Worm (Caenorhabditis elegans) whole organism, early embryonic: ENCODE data around the gene T22F7.3.

Experiments used
- B0310.2 ChIP-seq: sonication (generic microtip); optimal IDR thresholded peaks from 2 replicates; lab custom pipeline; 2016; ENCODE audit warnings: mild to moderate bottlenecking, missing genetic modification characterization, missing compliant biosample characterization
- F13C5.2 ChIP-seq: sonication (generic microtip); optimal IDR thresholded peaks from 2 replicates; lab custom pipeline; 2017; ENCODE audit warnings: mild to moderate bottlenecking, missing genetic modification characterization, inconsistent platforms, missing compliant biosample characterization
- aly-1 ChIP-seq: sonication (generic microtip); optimal IDR thresholded peaks from 2 replicates; lab custom pipeline; 2016; ENCODE audit warnings: missing genetic modification characterization, missing compliant biosample characterization
- ama-1 ChIP-seq: fragments of 150-350 bp; optimal IDR thresholded peaks from 2 replicates; lab custom pipeline; 2014
- ceh-13 ChIP-seq: fragments of 200-800 bp; sonication (Bioruptor generic); optimal IDR thresholded peaks from 2 replicates; lab custom pipeline; 2018; ENCODE audit warnings: mild to moderate bottlenecking, missing genetic modification characterization, missing compliant biosample characterization
- ceh-36 ChIP-seq: sonication (generic microtip); optimal IDR thresholded peaks from 2 replicates; lab custom pipeline; 2016; ENCODE audit warnings: missing genetic modification characterization, inconsistent platforms, missing compliant biosample characterization
- ets-7 ChIP-seq: sonication (generic microtip); optimal IDR thresholded peaks from 2 replicates; lab custom pipeline; 2016; ENCODE audit warnings: missing genotype, missing genetic modification characterization, missing compliant biosample characterization
- flt-1 ChIP-seq: fragments of 200-800 bp; sonication (Bioruptor generic); IDR thresholded peaks from 2 replicates; pipeline ENCODE4 v1.3.6; 2022; ENCODE audit warnings: missing genetic modification characterization, missing compliant biosample characterization
- hmbx-1 ChIP-seq: sonication (generic microtip); optimal IDR thresholded peaks from 2 replicates; lab custom pipeline; 2016; ENCODE audit warnings: mild to moderate bottlenecking, missing genetic modification characterization, missing compliant biosample characterization
- hmg-4 ChIP-seq: fragments of 200-800 bp; sonication (Bioruptor generic); optimal IDR thresholded peaks from 2 replicates; lab custom pipeline; 2018; ENCODE audit warnings: mild to moderate bottlenecking, missing genetic modification characterization, missing compliant biosample characterization
- hnd-1 ChIP-seq: sonication (generic microtip); optimal IDR thresholded peaks from 2 replicates; lab custom pipeline; 2016; ENCODE audit warnings: missing genetic modification characterization, missing compliant biosample characterization
- pes-1 ChIP-seq: fragments of 200-800 bp; sonication (Bioruptor generic); IDR thresholded peaks from 2 replicates; pipeline ENCODE4 v1.3.6; 2022; ENCODE audit warnings: missing genetic modification reagents, missing genetic modification characterization, missing compliant biosample characterization
- scrt-1 ChIP-seq: fragments of 200-800 bp; sonication (Bioruptor generic); IDR thresholded peaks from 2 replicates; pipeline ENCODE4 v1.3.6; 2022; ENCODE audit warnings: missing genetic modification characterization, missing compliant biosample characterization
- sea-1 ChIP-seq: fragments of 200-800 bp; sonication (Bioruptor generic); conservative IDR thresholded peaks from 2 replicates; pipeline ENCODE4 v1.3.6; 2022; ENCODE audit warnings: missing genetic modification characterization, missing compliant biosample characterization
- tbx-11 ChIP-seq: fragments of 200-800 bp; sonication (Bioruptor generic); IDR thresholded peaks from 2 replicates; pipeline ENCODE4 v1.3.6; 2022; ENCODE audit warnings: missing genetic modification characterization, missing compliant biosample characterization
- tbx-37 ChIP-seq: fragments of 200-800 bp; sonication (Bioruptor generic); conservative IDR thresholded peaks from 2 replicates; pipeline ENCODE4 v1.3.6; 2022; ENCODE audit warnings: missing genetic modification reagents, missing genetic modification characterization, missing compliant biosample characterization
- tra-4 ChIP-seq: sonication (generic microtip); optimal IDR thresholded peaks from 2 replicates; lab custom pipeline; 2017; ENCODE audit warnings: missing genetic modification characterization, missing compliant biosample characterization

The T22F7.3 gene

DNA sequence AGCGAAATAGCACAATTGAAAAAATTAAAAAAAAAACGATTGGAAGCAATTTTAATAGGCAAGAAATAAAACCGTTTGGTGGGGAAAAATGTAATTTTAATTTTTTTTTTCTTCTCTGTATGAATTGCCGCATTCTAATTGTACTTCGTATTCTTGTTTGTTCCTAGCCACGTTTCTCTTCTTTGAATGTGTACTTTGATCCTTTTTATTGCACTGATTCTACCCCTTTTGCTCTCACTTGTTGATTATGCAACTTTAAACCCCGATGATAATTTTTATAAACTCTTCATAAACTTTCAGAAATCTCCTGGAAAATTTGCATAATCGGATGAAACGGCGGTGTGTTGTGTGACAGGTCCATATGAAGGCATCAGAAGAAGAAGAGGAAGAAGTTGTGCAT is 17.9 kb upstream of the T22F7.3 start, which contains the start of gene T22F7.1:
T22F7.1 (plus strand) TSS at position 301 of the 400 bp plus-strand sequence.
- TF ChIP-seq tra-4 (tag; lab: Kevin White, UChicago), result no peak

DNA sequence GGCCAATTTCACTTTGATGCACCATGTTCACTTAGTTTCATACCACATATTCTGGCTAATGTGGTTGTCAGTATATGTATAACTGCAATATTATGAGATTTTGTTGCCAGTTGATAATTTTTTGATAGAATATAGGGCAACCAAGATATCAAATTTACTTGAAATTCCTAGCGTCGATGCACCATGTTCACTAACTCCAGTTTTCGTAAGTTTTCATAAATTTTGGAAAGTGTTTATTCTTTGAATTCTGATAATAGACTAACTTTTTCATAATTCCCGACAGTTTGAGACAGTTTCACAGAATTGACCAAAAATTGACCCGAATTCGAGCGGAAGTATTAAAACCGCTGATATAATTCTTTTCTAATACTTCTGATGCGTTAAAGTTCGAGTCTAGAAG is 13.2 kb upstream of the T22F7.3 start:
- TF ChIP-seq hmbx-1 (tag; lab: Kevin White, UChicago) (no peak), aly-1 (tag; lab: Kevin White, UChicago) (no peak), ama-1 (no peak), tbx-11 (GFP tag; lab: Robert Waterston, UW) (no peak), B0310.2 (tag; lab: Kevin White, UChicago) (no peak), hmg-4 (GFP tag; lab: Kevin White, UChicago) (no peak), ets-7 (tag; lab: Kevin White, UChicago) (no peak)

DNA sequence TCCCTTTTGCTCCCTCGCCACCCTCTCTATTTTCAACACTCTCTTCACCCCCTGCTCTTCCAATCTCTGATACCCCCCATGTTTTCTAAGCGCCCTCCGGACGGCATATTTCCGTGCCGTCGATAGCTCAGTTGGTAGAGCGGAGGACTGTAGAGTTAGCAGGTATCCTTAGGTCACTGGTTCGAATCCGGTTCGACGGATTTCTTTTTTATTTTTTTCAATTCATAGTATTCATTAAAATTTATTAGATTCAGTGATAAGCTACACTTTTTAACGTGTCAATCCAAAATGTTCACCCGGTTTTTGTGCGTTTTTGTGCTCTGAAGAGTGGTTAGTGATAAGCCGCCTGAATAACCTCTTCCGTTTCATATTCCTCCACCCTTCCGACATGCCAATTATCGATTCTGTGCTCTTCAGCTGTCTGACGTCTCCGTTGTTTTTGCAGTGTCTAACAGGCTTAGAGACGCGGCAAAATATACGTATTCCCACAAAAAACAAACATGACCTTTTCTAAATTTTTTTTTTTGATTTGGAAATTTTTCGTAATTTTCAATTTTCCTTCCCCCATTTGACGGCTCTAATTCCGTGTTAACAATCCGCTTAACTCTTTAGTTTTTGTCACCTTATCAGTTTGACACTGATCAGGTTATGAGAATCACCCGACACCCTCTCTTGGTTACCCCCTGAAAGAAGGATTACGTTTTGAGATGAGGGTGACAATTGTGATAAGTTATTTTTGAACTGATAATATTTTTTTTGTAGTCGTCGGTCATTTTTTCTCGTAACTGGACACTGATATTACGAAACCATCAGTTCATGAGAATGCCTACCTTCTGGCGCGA is 11.6 kb upstream of the T22F7.3 start:
- TF ChIP-seq scrt-1 (GFP tag; lab: Robert Waterston, UW) (peak; percentile 84), pes-1 (peak; percentile 89), hnd-1 (peak; percentile 55), hmg-4 (GFP tag; lab: Kevin White, UChicago) (peak; percentile 71), aly-1 (tag; lab: Kevin White, UChicago) (no peak), F13C5.2 (tag; lab: Kevin White, UChicago) (peak; percentile 83), flt-1 (peak; percentile 89), B0310.2 (tag; lab: Kevin White, UChicago) (peak; percentile 56), ceh-36 (peak; percentile 77), hmbx-1 (tag; lab: Kevin White, UChicago) (no peak), tbx-11 (GFP tag; lab: Robert Waterston, UW) (peak; percentile 83), tbx-37 (GFP tag; lab: Robert Waterston, UW) (peak; percentile 79), ceh-13 (peak; percentile 68), ets-7 (tag; lab: Kevin White, UChicago) (peak; percentile 27), sea-1 (GFP tag; lab: Robert Waterston, UW) (peak; percentile 76; the same call in 1 of the 2 replicates), tra-4 (tag; lab: Kevin White, UChicago) (peak; percentile 17), ama-1 (no peak)

DNA sequence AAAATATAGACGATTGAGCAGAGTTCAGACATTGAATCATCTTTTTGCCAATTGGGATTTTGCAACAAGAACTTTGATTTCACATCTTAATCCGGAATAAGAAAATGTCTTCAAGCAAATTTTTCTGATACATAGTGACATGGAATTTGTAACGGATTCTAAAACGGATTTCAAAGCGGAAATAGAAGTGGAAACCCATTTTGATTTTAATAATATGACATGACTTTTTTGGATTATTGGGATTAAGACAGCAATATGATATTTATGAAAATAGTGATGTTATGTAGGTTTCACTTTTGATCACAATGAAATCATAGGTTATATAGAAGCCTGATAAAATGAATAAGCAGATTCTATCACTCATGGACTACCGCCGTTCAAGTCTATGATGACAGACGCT is 8.3 kb upstream of the T22F7.3 start:
- TF ChIP-seq hmbx-1 (tag; lab: Kevin White, UChicago) (no peak), tbx-11 (GFP tag; lab: Robert Waterston, UW) (no peak), flt-1 (no peak), scrt-1 (GFP tag; lab: Robert Waterston, UW) (no peak), ceh-13 (no peak)

DNA sequence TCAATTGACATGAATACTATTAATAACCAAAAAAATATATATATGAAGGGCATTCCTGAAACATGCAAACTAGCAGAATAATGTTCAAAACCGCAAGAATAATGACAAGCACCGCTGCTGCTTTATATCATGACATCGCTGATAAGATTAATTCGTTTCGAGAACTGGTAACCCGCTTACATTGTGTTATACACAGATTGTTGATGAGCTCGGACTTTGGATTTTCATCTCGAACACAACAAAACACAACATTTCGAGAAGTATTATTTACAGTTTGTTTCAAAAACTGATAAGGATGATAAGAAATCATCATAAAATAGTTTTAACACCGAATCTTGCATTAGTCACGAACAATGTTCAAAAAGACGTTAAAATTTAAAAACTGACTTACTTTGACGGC is 7.1 kb upstream of the T22F7.3 start:
- TF ChIP-seq pes-1 (no peak), flt-1 (no peak), hmbx-1 (tag; lab: Kevin White, UChicago) (no peak)

DNA sequence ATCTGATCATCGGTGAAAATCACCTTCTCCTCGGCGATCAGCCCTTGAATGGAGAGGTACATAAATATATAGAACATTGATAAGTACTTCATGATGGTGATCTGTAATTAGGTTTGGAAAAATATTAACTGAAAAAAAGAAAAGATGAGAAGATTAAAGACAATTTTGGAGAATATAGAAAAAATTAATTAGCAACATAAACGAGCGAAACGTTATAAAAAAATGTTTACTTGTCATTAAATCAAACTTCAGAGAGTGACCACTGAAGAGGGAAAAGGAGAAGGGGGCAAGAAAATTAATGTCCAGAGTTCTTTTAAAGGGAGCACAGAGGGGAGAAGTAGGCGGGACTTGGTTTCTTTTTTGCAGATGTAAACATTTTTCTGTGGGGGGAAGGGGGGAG is 3.0 kb upstream of the T22F7.3 start, which contains the start of gene T22F7.4:
T22F7.4 (minus strand) TSS at position 101 of the 400 bp plus-strand sequence.
- TF ChIP-seq flt-1, result no peak
- TF ChIP-seq aly-1 (tag; lab: Kevin White, UChicago), result no peak
- TF ChIP-seq ets-7 (tag; lab: Kevin White, UChicago), result no peak
- no peak for TF ChIP-seq tra-4 (tag; lab: Kevin White, UChicago)
- no peak for TF ChIP-seq hmbx-1 (tag; lab: Kevin White, UChicago)
- no peak for TF ChIP-seq scrt-1 (GFP tag; lab: Robert Waterston, UW)
- no peak for TF ChIP-seq ceh-13

DNA sequence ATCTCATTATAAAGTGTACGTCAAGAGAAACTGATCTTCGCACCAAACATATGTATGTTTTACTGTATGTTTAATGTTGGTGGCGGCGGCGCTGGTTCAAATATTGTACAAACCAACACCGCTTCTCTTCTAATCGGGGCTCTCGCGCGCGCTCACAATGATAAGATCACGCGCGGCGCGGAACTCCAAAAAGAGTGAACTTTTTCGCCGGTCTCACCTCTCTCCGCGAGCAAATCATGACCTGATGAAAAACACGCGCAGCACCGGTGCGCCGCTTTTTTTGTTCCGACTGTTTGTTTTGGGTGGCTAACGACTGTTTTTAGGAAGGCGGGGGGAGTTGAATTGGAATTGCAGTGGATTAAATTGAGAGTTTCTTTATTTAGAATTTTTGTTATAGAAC is 10.5 kb downstream of the T22F7.3 start:
- TF ChIP-seq tbx-11 (GFP tag; lab: Robert Waterston, UW) (no peak), hnd-1 (no peak), ceh-13 (no peak), scrt-1 (GFP tag; lab: Robert Waterston, UW) (no peak), B0310.2 (tag; lab: Kevin White, UChicago) (no peak), sea-1 (GFP tag; lab: Robert Waterston, UW) (no peak), ets-7 (tag; lab: Kevin White, UChicago) (no peak), tbx-37 (GFP tag; lab: Robert Waterston, UW) (no peak), tra-4 (tag; lab: Kevin White, UChicago) (no peak), flt-1 (no peak), ceh-36 (no peak), hmg-4 (GFP tag; lab: Kevin White, UChicago) (no peak), pes-1 (no peak)

DNA sequence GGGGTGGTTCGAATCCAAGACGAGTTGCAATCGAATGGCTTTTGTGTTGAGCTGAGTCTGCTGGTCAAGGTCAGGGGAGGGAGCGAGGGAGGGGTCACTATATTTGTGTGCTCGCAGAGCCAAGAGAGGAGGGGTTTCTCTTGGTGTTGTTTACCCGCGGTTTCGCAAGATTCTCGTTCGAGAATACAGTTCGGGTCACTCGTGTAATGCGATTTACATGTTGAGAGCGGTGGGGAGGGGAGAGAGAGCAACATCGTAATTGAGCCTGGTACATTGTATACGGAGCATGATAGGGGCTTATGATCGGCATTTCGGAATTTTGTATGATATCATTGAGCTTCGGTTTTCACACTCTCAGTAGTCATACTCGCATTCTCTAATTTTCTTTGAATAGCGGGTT is 11.7 kb downstream of the T22F7.3 start, which contains the start of gene F30H5.3:
F30H5.3 (minus strand) TSS at position 101 of the 400 bp plus-strand sequence.
- TF ChIP-seq hmbx-1 (tag; lab: Kevin White, UChicago) (no peak), tbx-37 (GFP tag; lab: Robert Waterston, UW) (no peak), ets-7 (tag; lab: Kevin White, UChicago) (no peak), tbx-11 (GFP tag; lab: Robert Waterston, UW) (no peak), ama-1 (no peak), ceh-36 (no peak), ceh-13 (no peak), pes-1 (no peak), hnd-1 (no peak), tra-4 (tag; lab: Kevin White, UChicago) (no peak)
